Worm (Caenorhabditis elegans) whole organism, early embryonic: ENCODE results near the gene xpf-1.

ENCODE experiments used
- ets-7 ChIP-seq: sonication (generic microtip); optimal IDR thresholded peaks from 2 replicates; lab custom pipeline; 2016; ENCODE audit warnings: missing genotype, missing genetic modification characterization, missing compliant biosample characterization
- scrt-1 ChIP-seq: fragments of 200-800 bp; sonication (Bioruptor generic); IDR thresholded peaks from 2 replicates; pipeline ENCODE4 v1.3.6; 2022; ENCODE audit warnings: missing genetic modification characterization, missing compliant biosample characterization

ce11 chrII:11733850-11734249, 37.9 kb downstream of the xpf-1 start:
- TF ChIP-seq ets-7 (tag; lab: Kevin White, UChicago) (no peak), scrt-1 (no peak)
